Worm (Caenorhabditis elegans) whole organism, L3 larva: Measurements from ENCODE around the gene anmt-3.

Experiments
- ama-1 ChIP-seq: fragments of 150-350 bp; optimal IDR thresholded peaks from 2 replicates; lab custom pipeline; 2018
- elt-2 ChIP-seq: sonication (generic microtip); optimal IDR thresholded peaks from 2 replicates; lab custom pipeline; 2016; ENCODE audit warnings: missing genetic modification reagents, mild to moderate bottlenecking, missing genetic modification characterization, missing compliant biosample characterization
- elt-3 ChIP-seq, 3 experiments: fragments of 150-350 bp in 1 of 3; sonication (generic microtip) in 2 of 3; optimal IDR thresholded peaks; 2 replicates in 2 of 3; 4 replicates in 1 of 3; lab custom pipeline; 2014 to 2017; ENCODE audit warnings: missing biosample characterization in 3 of 3, missing genetic modification characterization in 3 of 3
- mdl-1 ChIP-seq: fragments of 150-350 bp; optimal IDR thresholded peaks from 2 replicates; lab custom pipeline; 2014; ENCODE audit warnings: missing biosample characterization, missing genetic modification characterization

DNA sequence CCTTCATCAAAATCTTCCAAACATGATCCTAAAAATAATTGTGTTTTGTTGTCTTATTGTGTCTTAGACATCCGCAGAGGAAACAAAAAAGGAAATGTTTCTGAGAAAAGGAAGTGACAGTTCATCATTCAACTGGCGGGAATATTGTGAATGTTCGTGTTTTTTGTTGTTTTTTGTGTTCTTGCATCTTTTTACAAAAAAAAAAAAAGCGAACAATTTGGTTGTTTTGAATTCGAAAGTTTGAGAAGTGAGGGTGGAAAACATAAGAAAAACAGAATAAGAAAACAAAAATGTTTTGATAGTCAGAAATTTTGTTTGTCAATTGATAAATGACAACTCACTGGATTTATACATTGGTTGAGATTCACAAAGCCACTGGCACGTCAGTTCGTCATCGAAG is 48.5 kb downstream of the anmt-3 start:
- no peak for TF ChIP-seq ama-1 (lab: Kevin White, UChicago)
- TF ChIP-seq elt-3 (tag; optimal IDR thresholded peaks at IDR 0.05; lab: Kevin White, UChicago) = no peak
- TF ChIP-seq elt-2 (tag; lab: Kevin White, UChicago) = no peak
- TF ChIP-seq mdl-1 (tag; lab: Kevin White, UChicago) = no peak
